Fruit fly (Drosophila melanogaster) whole organism, embryonic: ENCODE results near the gene Mgstl.

Experiments used
- B-H1 ChIP-seq: fragments of 200-800 bp; sonication (Bioruptor generic); IDR thresholded peaks from 3 replicates; pipeline ENCODE4 v1.3.6; 2022; ENCODE audit warnings: missing biosample characterization, missing genetic modification characterization
- CG10147 ChIP-seq: fragments of 200-800 bp; sonication (Bioruptor generic); optimal IDR thresholded peaks from 2 replicates; lab custom pipeline; 2019; ENCODE audit warnings: missing biosample characterization, mild to moderate bottlenecking, missing genetic modification characterization, moderate library complexity
- CG11504 ChIP-seq: fragments of 200-800 bp; sonication (Bioruptor generic); optimal IDR thresholded peaks from 3 replicates; lab custom pipeline; 2019; ENCODE audit warnings: missing biosample characterization, mild to moderate bottlenecking, missing genetic modification characterization, moderate library complexity
- CG11695 ChIP-seq: fragments of 200-800 bp; sonication (Bioruptor generic); IDR thresholded peaks from 3 replicates; pipeline ENCODE4 v1.3.6; 2022; ENCODE audit warnings: missing biosample characterization, missing genetic modification characterization
- CG12155 ChIP-seq: fragments of 200-800 bp; sonication (Bioruptor generic); optimal IDR thresholded peaks from 3 replicates; lab custom pipeline; 2016; ENCODE audit warnings: missing biosample characterization, missing genetic modification characterization
- CG15479 ChIP-seq: fragments of 200-800 bp; sonication (Bioruptor generic); optimal IDR thresholded peaks from 3 replicates; lab custom pipeline; 2019; ENCODE audit warnings: missing biosample characterization, mild to moderate bottlenecking, missing genetic modification characterization, moderate library complexity
- CG1647 ChIP-seq: fragments of 200-800 bp; sonication (Bioruptor generic); optimal IDR thresholded peaks from 3 replicates; lab custom pipeline; 2016; ENCODE audit warnings: missing biosample characterization, missing genetic modification characterization
- CG17568 ChIP-seq: fragments of 200-800 bp; sonication (Bioruptor generic); optimal IDR thresholded peaks from 2 replicates; lab custom pipeline; 2018; ENCODE audit warnings: missing biosample characterization, mild to moderate bottlenecking, missing genetic modification characterization, moderate library complexity
- CG18262 ChIP-seq: fragments of 200-800 bp; optimal IDR thresholded peaks from 3 replicates; lab custom pipeline; 2019; ENCODE audit warnings: missing biosample characterization, mild to moderate bottlenecking, missing genetic modification characterization, moderate library complexity
- CG2199 ChIP-seq: fragments of 200-800 bp; sonication (Bioruptor generic); IDR thresholded peaks from 3 replicates; pipeline ENCODE4 v1.3.6; 2022; ENCODE audit warnings: missing biosample characterization, missing genetic modification characterization
- CG3163 ChIP-seq: fragments of 200-800 bp; sonication (Bioruptor generic); optimal IDR thresholded peaks from 3 replicates; lab custom pipeline; 2016; ENCODE audit warnings: missing biosample characterization, missing genetic modification characterization
- CG3995 ChIP-seq: fragments of 200-800 bp; sonication (Bioruptor generic); optimal IDR thresholded peaks from 3 replicates; lab custom pipeline; 2016; ENCODE audit warnings: missing biosample characterization, missing genetic modification characterization
- CG42726 ChIP-seq: fragments of 200-800 bp; sonication (Bioruptor generic); IDR thresholded peaks from 2 replicates; pipeline ENCODE4 v1.3.6; 2022; ENCODE audit warnings: missing biosample characterization, missing genetic modification characterization; ENCODE audit not compliant: partially characterized antibody
- CG4282 ChIP-seq: fragments of 200-800 bp; sonication (Bioruptor generic); optimal IDR thresholded peaks from 2 replicates; lab custom pipeline; 2016; ENCODE audit warnings: missing biosample characterization, missing genetic modification characterization
- CG5180 ChIP-seq: fragments of 200-800 bp; sonication (Bioruptor generic); optimal IDR thresholded peaks from 3 replicates; lab custom pipeline; 2017; ENCODE audit warnings: missing biosample characterization, missing genetic modification characterization, mild to moderate bottlenecking, moderate library complexity, missing genetic modification reagents
- CG7357 ChIP-seq: fragments of 200-800 bp; sonication (Bioruptor generic); IDR thresholded peaks from 3 replicates; pipeline ENCODE4 v1.3.6; 2022; ENCODE audit warnings: missing biosample characterization, missing genetic modification characterization
- CG7372 ChIP-seq: fragments of 200-800 bp; sonication (Bioruptor generic); IDR thresholded peaks from 2 replicates; pipeline ENCODE4 v1.3.6; 2022; ENCODE audit warnings: missing biosample characterization, missing genetic modification characterization
- CG9215 ChIP-seq: fragments of 200-800 bp; sonication (Bioruptor generic); IDR thresholded peaks from 2 replicates; pipeline ENCODE4 v1.3.6; 2022; ENCODE audit warnings: missing biosample characterization, missing genetic modification characterization
- CG9797 ChIP-seq: fragments of 200-800 bp; sonication (Bioruptor generic); optimal IDR thresholded peaks from 3 replicates; lab custom pipeline; 2018; ENCODE audit warnings: missing biosample characterization, mild to moderate bottlenecking, missing genetic modification characterization
- CG9876 ChIP-seq: fragments of 200-800 bp; sonication (Bioruptor generic); optimal IDR thresholded peaks from 2 replicates; lab custom pipeline; 2016; ENCODE audit warnings: missing biosample characterization, missing genetic modification characterization
- Dref ChIP-seq: fragments of 200-800 bp; sonication (Bioruptor generic); IDR thresholded peaks from 2 replicates; pipeline ENCODE4 v1.3.6; 2022; ENCODE audit warnings: missing biosample characterization, missing genetic modification characterization
- Eip74EF ChIP-seq, 2 experiments: fragments of 200-800 bp in 1 of 2; fragments of >200 bp in 1 of 2; sonication (Bioruptor generic) in 1 of 2; optimal IDR thresholded peaks; 2 replicates each; lab custom pipeline; 2017 to 2019; ENCODE audit warnings: missing biosample characterization in 2 of 2, missing genetic modification characterization in 2 of 2, mild to moderate bottlenecking in 1 of 2, moderate library complexity in 1 of 2
- Elba2 ChIP-seq: fragments of 200-800 bp; sonication (Bioruptor generic); optimal IDR thresholded peaks from 3 replicates; lab custom pipeline; 2016; ENCODE audit warnings: missing biosample characterization, missing genetic modification characterization
- HLH4C ChIP-seq: fragments of 200-800 bp; sonication (Bioruptor generic); IDR thresholded peaks from 3 replicates; pipeline ENCODE4 v1.3.6; 2022; ENCODE audit warnings: missing biosample characterization, missing genetic modification characterization; ENCODE audit not compliant: partially characterized antibody
- Hey ChIP-seq: fragments of 200-800 bp; sonication (Bioruptor generic); optimal IDR thresholded peaks from 3 replicates; lab custom pipeline; 2018; ENCODE audit warnings: missing biosample characterization, mild to moderate bottlenecking, missing genetic modification characterization
- HmgD ChIP-seq: fragments of 200-800 bp; sonication (Bioruptor generic); optimal IDR thresholded peaks from 3 replicates; lab custom pipeline; 2016; ENCODE audit warnings: missing biosample characterization, missing genetic modification characterization
- Jarid2 ChIP-seq: fragments of 200-800 bp; sonication (Bioruptor generic); optimal IDR thresholded peaks from 3 replicates; lab custom pipeline; 2017; ENCODE audit warnings: mild to moderate bottlenecking, missing biosample characterization, missing genetic modification reagents, missing genetic modification characterization
- Max ChIP-seq: fragments of 200-800 bp; sonication (Bioruptor generic); optimal IDR thresholded peaks from 2 replicates; lab custom pipeline; 2016; ENCODE audit warnings: missing biosample characterization, mild to moderate bottlenecking, missing genetic modification characterization
- Sox100B ChIP-seq: fragments of 200-800 bp; sonication (Bioruptor generic); optimal IDR thresholded peaks from 3 replicates; lab custom pipeline; 2018; ENCODE audit warnings: missing biosample characterization, mild to moderate bottlenecking, missing genetic modification characterization
- aop ChIP-seq: fragments of 200-800 bp; sonication (Bioruptor generic); IDR thresholded peaks from 2 replicates; pipeline ENCODE4 v1.3.6; 2022; ENCODE audit warnings: missing biosample characterization, missing genetic modification characterization
- az2 ChIP-seq: fragments of 200-800 bp; sonication (Bioruptor generic); optimal IDR thresholded peaks from 3 replicates; lab custom pipeline; 2016; ENCODE audit warnings: missing biosample characterization, missing genetic modification characterization
- cas ChIP-seq: fragments of 200-800 bp; sonication (Bioruptor generic); IDR thresholded peaks from 2 replicates; pipeline ENCODE4 v1.3.6; 2022; ENCODE audit warnings: missing biosample characterization, missing genetic modification characterization
- da ChIP-seq: fragments of 200-800 bp; sonication (Bioruptor generic); optimal IDR thresholded peaks from 2 replicates; lab custom pipeline; 2016; ENCODE audit warnings: missing biosample characterization, missing genetic modification characterization
- emc ChIP-seq: fragments of 200-800 bp; sonication (Bioruptor generic); optimal IDR thresholded peaks from 2 replicates; lab custom pipeline; 2016; ENCODE audit warnings: missing biosample characterization, missing genetic modification characterization
- ewg ChIP-seq: fragments of 200-800 bp; sonication (Bioruptor generic); optimal IDR thresholded peaks from 3 replicates; lab custom pipeline; 2017; ENCODE audit warnings: mild to moderate bottlenecking, missing biosample characterization, missing genetic modification reagents, missing genetic modification characterization
- ftz-f1 ChIP-seq: fragments of 200-800 bp; sonication (Bioruptor generic); optimal IDR thresholded peaks from 2 replicates; lab custom pipeline; 2016; ENCODE audit warnings: missing biosample characterization, missing genetic modification characterization
- gcm2 ChIP-seq: fragments of 200-800 bp; sonication (Bioruptor generic); optimal IDR thresholded peaks from 2 replicates; lab custom pipeline; 2016; ENCODE audit warnings: missing biosample characterization, missing genetic modification characterization
- klu ChIP-seq: fragments of 200-800 bp; sonication (Bioruptor generic); IDR thresholded peaks from 2 replicates; pipeline ENCODE4 v1.3.6; 2022; ENCODE audit warnings: missing biosample characterization, missing genetic modification characterization
- lbe ChIP-seq: fragments of 200-800 bp; sonication (Bioruptor generic); optimal IDR thresholded peaks from 2 replicates; lab custom pipeline; 2016; ENCODE audit warnings: missing biosample characterization, mild to moderate bottlenecking, missing genetic modification characterization
- org-1 ChIP-seq: fragments of 200-800 bp; sonication (Bioruptor generic); optimal IDR thresholded peaks from 2 replicates; lab custom pipeline; 2017; ENCODE audit warnings: missing biosample characterization, missing genetic modification characterization
- p53 ChIP-seq: fragments of 200-800 bp; sonication (Bioruptor generic); optimal IDR thresholded peaks from 2 replicates; lab custom pipeline; 2016; ENCODE audit warnings: missing biosample characterization, missing genetic modification characterization
- psq ChIP-seq: fragments of 200-800 bp; sonication (Bioruptor generic); optimal IDR thresholded peaks from 2 replicates; lab custom pipeline; 2017; ENCODE audit warnings: missing biosample characterization, missing genetic modification characterization
- rib ChIP-seq: fragments of 200-800 bp; sonication (Bioruptor generic); IDR thresholded peaks from 2 replicates; pipeline ENCODE4 v1.3.6; 2022; ENCODE audit warnings: missing biosample characterization, missing genetic modification characterization
- sqz ChIP-seq: fragments of 200-800 bp; sonication (Bioruptor generic); optimal IDR thresholded peaks from 3 replicates; lab custom pipeline; 2018; ENCODE audit warnings: missing biosample characterization, mild to moderate bottlenecking, missing genetic modification characterization
- ssp ChIP-seq: fragments of 200-800 bp; sonication (Bioruptor generic); IDR thresholded peaks from 2 replicates; pipeline ENCODE4 v1.3.6; 2022; ENCODE audit warnings: missing biosample characterization, missing genetic modification characterization
- toy ChIP-seq: fragments of 200-800 bp; sonication (Bioruptor generic); IDR thresholded peaks from 2 replicates; pipeline ENCODE4 v1.3.6; 2022; ENCODE audit warnings: missing biosample characterization, missing genetic modification characterization
- tup ChIP-seq: fragments of 200-800 bp; sonication (Bioruptor generic); optimal IDR thresholded peaks from 2 replicates; lab custom pipeline; 2016; ENCODE audit warnings: missing biosample characterization, mild to moderate bottlenecking, missing genetic modification characterization, moderate library complexity
- twi ChIP-seq: fragments of 200-800 bp; optimal IDR thresholded peaks from 2 replicates; lab custom pipeline; 2019; ENCODE audit warnings: missing biosample characterization, mild to moderate bottlenecking, missing genetic modification characterization, moderate library complexity
- wor ChIP-seq: fragments of 200-800 bp; sonication (Bioruptor generic); IDR thresholded peaks from 2 replicates; pipeline ENCODE4 v1.3.6; 2022; ENCODE audit warnings: missing biosample characterization, missing genetic modification characterization
- z ChIP-seq: fragments of 200-800 bp; sonication (Bioruptor generic); IDR thresholded peaks from 3 replicates; pipeline ENCODE4 v1.3.6; 2022; ENCODE audit warnings: missing biosample characterization, missing genetic modification characterization
- zen2 ChIP-seq: fragments of 200-800 bp; sonication (Bioruptor generic); IDR thresholded peaks from 3 replicates; pipeline ENCODE4 v1.3.6; 2022; ENCODE audit warnings: missing biosample characterization, missing genetic modification characterization; ENCODE audit not compliant: partially characterized antibody

Gene Mgstl

DNA sequence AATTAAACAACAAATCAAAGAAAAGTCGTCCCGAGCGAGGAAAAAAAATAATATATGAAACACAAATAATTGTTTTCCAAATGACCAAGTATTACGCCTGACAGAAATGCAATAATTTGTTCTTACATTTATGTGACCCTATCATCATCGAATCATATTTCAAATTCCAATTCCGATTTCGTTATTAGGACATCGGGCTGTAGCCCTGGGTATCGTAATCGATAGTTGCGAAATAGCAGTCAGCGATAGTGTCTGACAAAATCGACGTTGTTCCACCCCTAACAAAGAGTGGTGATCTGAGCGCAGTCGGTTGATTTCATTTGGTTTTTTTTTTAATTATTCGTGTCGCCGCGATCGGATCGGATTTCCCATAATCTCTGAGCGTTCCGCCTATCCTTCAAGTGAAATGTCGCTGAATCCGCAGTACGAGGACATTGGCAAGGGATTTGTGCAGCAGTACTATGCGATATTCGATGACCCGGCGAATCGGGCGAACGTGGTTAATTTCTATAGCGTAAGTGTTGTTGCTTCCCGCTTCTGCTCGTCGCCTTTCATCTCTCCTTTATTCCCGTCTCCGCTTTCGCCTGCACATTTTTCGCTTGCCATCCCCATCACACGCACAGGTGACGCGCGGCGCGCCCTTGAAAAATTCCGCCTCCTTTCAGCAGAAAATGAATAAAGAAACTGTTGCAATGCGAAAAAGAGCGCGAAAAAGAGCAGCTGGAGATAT is 6.6 kb upstream of the Mgstl start, which contains the start of gene Ntf-2 (continued):
- TF ChIP-seq CG5180 (GFP tag; lab: Kevin White, UChicago) (no peak), CG3995 (GFP tag; lab: Kevin White, UChicago) (peak; percentile 61), CG3163 (no peak), CG12155 (no peak), CG42726 (peak; percentile 84; the same call in 1 of the 2 replicates), ftz-f1 (GFP tag; lab: Kevin White, UChicago) (no peak), CG7357 (GFP tag; lab: Robert Waterston, UW) (no peak), wor (GFP tag; lab: Robert Waterston, UW) (no peak), klu (GFP tag; lab: Robert Waterston, UW) (0 out of 2 replicates have a peak, but pooled peaks have one; percentile 14), z (GFP tag; lab: Robert Waterston, UW) (no peak), cas (GFP tag; lab: Robert Waterston, UW) (no peak), org-1 (GFP tag; lab: Kevin White, UChicago) (no peak), ssp (no peak), psq (GFP tag; lab: Kevin White, UChicago) (no peak), HLH4C (GFP tag; lab: Robert Waterston, UW) (peak; percentile 80), HmgD (GFP tag; lab: Kevin White, UChicago) (peak; percentile 55), Max (no peak), twi (no peak), Jarid2 (GFP tag; lab: Kevin White, UChicago) (no peak), CG9797 (no peak), CG18262 (no peak), tup (no peak), ewg (GFP tag; lab: Kevin White, UChicago) (no peak), CG9876 (GFP tag; lab: Kevin White, UChicago) (no peak), CG15479 (GFP tag; lab: Kevin White, UChicago) (no peak), Elba2 (GFP tag; lab: Kevin White, UChicago) (no peak), CG2199 (GFP tag; lab: Robert Waterston, UW) (no peak), lbe (GFP tag; lab: Kevin White, UChicago) (no peak), CG9215 (GFP tag; lab: Robert Waterston, UW) (no peak), CG10147 (no peak), B-H1 (GFP tag; lab: Robert Waterston, UW) (no peak), Hey (tag; lab: Kevin White, UChicago) (no peak), CG11504 (tag; lab: Kevin White, UChicago) (no peak), sqz (GFP tag; lab: Kevin White, UChicago) (no peak), p53 (no peak), Eip74EF (GFP tag; optimal IDR thresholded peaks at IDR 0.05; lab: Kevin White, UChicago) (no peak), CG11695 (GFP tag; lab: Robert Waterston, UW) (no peak), CG17568 (GFP tag; lab: Kevin White, UChicago) (no peak), rib (no peak), CG4282 (GFP tag; lab: Kevin White, UChicago) (no peak), emc (GFP tag; lab: Kevin White, UChicago) (no peak), gcm2 (GFP tag; lab: Kevin White, UChicago) (no peak), CG7372 (GFP tag; lab: Robert Waterston, UW) (no peak), CG1647 (GFP tag; lab: Kevin White, UChicago) (no peak), zen2 (GFP tag; lab: Robert Waterston, UW) (peak; percentile 76; the same call in 2 of the 3 replicates), da (GFP tag; lab: Kevin White, UChicago) (no peak), az2 (GFP tag; lab: Kevin White, UChicago) (peak; percentile 16), Dref (GFP tag; lab: Robert Waterston, UW) (peak; percentile 96), aop (GFP tag; lab: Robert Waterston, UW) (no peak), toy (no peak), Sox100B (GFP tag; lab: Kevin White, UChicago) (no peak)
